Fruit fly (Drosophila melanogaster) ovary, adult (tissue): Measurements from ENCODE around the gene CG15408.

Source experiments
- CG17801 ChIP-seq: fragments of 200-800 bp; optimal IDR thresholded peaks from 2 replicates; lab custom pipeline; 2019; ENCODE audit warnings: missing biosample characterization, mild to moderate bottlenecking, missing genetic modification characterization, moderate library complexity; ENCODE audit not compliant: partially characterized antibody

CG15408 gene

DNA sequence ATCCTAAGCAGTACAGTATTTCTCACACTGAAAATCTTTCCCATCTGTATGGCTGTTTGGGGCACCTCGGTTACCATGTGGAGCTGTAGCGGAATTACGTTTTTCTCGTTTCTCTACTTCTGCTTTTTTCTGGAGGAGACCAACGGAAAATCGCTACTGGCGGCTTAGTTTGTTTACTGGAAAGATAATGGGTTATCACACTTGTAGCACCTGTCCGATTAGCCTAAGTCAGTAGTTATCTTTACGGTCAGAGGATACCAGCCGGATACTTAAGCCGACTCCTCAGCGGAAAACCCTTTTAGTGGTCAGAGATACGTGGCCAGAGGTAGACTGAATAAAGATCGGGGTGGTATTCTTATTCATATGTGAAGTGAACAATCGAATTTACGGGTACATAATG lies at the start of gene CG15408:
Gene CG15408 (plus strand): TSS at position 301 of the 400 bp plus-strand sequence.
- no peak for TF ChIP-seq CG17801 (GFP tag; lab: Kevin White, UChicago)

DNA sequence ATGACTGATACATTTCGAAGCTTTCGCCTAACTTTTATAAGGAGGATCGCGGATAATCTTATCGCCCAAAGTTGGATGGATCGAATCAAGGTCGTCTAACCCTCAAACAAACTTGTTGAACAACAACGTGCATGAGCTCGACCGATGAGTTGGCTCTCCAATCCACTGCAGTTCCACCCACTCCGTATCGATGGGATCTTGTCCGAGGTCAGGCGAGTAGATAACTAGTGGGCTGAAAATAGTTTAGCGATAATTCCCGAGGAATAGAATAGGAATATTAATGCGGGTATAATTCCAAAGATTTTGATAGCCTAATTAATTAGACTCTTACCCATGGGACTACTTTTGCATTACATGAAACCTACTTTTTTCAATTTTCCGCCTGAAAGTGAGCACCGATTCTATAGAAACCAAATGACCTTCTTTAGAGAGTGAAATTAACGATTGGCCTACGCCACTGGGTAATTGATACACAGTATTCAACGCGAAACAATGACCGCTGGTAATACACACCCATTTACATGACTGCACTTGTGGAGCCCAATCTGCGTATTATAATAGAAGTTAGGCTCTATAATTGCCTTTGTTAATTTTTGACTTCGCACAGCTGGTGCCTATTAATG lies 38.8 kb upstream of the CG15408 start:
- TF ChIP-seq CG17801 (GFP tag; lab: Kevin White, UChicago) = no peak

DNA sequence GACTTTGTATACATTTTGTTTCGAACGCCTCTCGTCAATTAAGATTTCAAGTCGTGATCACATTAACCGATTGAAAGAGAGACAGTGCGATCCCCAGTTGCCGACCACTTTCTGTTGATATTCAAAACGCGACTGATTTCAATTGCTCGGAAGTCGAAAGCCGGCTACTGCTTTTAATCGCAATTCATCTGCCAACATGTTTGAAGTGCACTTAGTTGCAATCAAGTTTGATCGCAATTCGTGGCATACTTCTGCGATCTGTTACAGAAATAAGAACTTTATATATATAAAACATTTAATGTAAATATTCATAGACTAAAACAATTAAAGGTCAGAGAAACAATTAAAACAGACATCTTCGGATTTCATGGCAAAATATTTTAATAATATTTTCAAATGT lies 38.0 kb upstream of the CG15408 start, which contains the start of gene CG9664:
Gene CG9664 (minus strand): TSS at position 135 of the 400 bp plus-strand sequence.
- TF ChIP-seq CG17801 (GFP tag; lab: Kevin White, UChicago) = no peak

DNA sequence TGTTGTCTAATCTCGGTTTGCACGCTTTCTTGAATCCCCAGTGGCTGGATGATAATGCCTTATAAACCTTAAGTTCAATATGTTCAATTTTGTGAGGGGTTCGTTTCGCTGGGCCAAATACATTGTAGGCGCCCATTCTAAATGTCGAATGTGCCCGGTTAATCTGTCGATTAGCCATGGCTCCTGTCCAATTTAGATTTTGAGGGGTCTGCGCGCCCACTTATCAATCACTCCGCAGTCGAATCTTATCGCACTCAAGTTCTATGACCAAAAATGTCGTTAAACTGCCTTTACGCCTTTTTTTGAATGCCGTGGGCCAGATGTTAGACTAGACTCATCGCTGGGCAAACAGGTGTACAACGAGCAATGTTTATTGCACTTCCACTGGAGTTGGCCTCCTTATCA lies 34.5 kb upstream of the CG15408 start:
- no peak for TF ChIP-seq CG17801 (GFP tag; lab: Kevin White, UChicago)

DNA sequence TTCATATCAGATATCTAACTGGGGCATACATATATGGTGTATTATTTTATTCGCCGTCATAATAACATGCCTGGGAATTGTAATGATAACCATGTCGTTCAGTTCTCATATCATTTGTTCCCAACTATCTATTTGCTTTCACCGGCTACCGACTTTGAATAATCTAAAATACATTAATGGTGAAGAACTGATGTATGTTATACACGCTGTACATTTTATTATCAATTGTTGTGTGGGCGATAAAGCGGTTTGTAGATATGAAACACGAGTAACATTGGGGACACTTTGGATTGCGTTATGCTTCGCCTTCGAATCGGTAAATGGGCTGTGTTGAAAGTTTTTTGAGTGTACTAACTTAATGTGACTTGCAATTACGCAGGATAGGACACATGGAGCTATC lies 33.5 kb upstream of the CG15408 start:
- TF ChIP-seq CG17801 (GFP tag; lab: Kevin White, UChicago) = no peak

DNA sequence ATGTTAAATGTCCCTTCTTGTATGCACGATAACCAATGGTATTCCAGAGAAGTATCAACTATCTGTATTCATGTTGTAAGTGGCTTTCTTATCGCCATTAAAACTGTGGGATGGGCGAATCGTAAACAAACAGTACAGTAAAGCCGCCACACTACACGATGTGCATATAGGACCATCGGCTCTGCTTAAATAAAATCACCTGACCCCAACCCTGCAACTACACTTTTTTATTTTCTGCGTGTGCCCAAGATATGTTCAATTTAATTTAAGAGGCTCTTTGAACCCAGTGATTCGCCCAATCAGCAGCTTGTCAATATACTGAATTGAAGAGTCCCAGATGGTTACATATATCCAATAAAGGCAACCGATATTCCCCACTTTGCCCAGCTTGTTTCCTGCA lies 32.8 kb upstream of the CG15408 start:
- TF ChIP-seq CG17801 (GFP tag; lab: Kevin White, UChicago) = no peak

DNA sequence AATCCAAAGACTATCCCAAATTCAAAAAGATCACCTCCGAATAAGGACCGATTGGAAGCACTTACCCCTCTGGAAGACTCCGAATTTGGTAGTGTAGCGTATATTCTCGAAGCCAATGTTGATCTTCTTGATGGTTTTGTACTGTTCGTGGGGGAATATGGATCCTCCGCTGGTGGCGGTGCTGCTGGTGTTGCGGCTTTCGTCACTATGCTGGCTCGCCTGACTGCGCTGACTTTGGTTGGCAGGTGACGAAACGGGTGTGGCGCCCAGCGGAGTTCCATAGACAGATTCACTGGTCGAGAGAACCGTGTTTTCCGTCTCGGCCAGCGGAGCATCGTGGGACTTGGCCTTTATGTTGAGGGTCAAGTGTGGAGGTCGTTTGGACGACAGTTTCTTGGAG lies 31.6 kb upstream of the CG15408 start:
- no peak for TF ChIP-seq CG17801 (GFP tag; lab: Kevin White, UChicago)

DNA sequence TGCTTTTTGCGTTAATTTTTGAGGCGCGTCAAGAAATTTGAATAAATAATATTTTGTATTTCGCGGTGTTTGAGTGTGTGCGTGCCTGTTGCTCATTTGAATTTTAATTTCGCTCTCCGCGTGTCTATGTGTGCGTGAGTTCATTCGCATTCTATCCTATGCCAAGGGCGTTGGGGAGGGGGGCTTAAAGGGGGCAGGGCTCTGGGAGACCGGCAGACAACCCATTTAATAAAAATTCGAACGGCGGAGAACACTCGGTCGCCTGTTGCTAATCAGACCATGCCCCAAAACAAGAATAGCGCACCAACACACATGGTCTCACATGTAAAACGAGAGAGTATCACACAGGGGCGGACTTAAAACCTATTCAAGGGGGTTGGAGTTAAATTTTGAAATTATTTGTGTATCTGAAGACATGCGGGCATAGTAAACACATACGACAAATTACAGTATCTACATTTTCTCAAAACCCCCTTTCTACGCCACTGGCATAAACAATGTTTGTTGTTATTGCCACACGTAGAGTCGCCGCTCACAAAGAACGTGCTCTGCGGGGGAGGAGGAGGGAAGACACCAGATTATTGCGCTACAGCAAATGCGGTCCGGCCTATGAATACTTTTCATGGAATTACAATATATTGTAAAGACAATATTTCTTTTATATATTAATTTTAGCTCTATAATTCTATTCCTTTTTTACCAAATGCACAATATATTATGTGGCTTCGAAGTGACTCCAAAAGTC lies 30.7 kb upstream of the CG15408 start:
- TF ChIP-seq CG17801 (GFP tag; lab: Kevin White, UChicago) = peak; percentile 99

DNA sequence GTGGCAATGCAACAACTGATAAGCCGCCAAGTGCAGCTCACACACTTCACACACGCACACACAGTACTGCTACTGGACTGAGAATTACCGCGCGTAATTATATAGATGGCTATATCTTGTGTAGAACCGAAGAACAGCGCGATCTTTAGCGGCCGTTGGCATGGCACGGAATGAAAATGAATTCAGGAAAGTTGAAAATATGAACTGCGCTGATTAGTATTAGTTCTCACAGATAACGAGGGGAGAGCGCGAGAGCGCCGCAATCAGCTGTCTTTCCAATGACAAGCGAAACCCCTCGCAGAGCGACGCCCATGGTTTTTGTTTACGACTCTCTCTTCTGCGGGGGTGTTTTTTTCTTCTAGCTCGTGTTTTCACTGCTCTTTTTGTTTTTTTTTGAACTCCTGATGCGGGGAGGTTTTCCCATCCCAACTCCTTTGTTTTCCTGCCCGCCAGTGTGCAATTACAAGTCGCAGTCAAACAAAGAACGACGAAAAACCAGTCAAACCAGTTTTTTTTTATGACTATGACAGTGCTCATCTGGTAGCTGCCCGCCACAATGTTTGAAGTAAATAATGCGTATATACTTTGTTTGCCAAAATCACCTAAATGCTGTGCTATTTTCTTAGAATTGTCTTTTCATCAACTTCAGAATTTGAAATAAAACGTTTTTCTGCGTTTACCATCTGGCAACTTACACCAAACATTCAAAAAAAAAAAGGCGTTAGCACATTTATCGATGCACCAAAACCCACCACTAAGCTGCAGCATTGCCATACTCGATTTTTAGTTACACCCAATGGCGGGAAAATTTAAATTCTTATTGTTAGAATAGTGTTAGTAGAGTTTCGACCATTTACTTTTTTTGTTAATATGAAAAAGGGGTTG lies 29.4 kb upstream of the CG15408 start, which contains the start of gene CG9663:
Gene CG9663 (minus strand): TSS at position 173 of the 885 bp plus-strand sequence.
- peak; percentile 24 for TF ChIP-seq CG17801 (GFP tag; lab: Kevin White, UChicago)

DNA sequence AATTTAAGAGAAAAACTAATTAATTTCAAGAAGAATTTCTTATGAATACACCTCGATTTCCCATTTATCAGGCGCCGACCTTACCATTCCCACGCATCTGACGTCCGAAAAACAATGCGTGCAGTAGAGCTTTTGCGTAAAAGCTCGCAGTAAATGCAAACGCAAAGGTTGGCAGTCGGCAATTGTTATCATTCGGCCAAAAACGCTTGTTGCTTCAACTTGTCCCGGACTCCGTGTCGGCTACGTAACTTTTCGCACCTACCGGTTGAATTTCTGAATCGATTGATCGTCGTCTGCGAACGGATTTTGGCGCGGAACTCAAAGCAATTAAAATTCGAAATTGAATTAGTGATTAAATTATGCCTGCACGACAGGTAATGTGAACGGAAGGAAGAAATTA lies 28.7 kb upstream of the CG15408 start, which contains the start of gene CG3277:
Gene CG3277 (plus strand): TSS at position 208 of the 400 bp plus-strand sequence.
- no peak for TF ChIP-seq CG17801 (GFP tag; lab: Kevin White, UChicago)

DNA sequence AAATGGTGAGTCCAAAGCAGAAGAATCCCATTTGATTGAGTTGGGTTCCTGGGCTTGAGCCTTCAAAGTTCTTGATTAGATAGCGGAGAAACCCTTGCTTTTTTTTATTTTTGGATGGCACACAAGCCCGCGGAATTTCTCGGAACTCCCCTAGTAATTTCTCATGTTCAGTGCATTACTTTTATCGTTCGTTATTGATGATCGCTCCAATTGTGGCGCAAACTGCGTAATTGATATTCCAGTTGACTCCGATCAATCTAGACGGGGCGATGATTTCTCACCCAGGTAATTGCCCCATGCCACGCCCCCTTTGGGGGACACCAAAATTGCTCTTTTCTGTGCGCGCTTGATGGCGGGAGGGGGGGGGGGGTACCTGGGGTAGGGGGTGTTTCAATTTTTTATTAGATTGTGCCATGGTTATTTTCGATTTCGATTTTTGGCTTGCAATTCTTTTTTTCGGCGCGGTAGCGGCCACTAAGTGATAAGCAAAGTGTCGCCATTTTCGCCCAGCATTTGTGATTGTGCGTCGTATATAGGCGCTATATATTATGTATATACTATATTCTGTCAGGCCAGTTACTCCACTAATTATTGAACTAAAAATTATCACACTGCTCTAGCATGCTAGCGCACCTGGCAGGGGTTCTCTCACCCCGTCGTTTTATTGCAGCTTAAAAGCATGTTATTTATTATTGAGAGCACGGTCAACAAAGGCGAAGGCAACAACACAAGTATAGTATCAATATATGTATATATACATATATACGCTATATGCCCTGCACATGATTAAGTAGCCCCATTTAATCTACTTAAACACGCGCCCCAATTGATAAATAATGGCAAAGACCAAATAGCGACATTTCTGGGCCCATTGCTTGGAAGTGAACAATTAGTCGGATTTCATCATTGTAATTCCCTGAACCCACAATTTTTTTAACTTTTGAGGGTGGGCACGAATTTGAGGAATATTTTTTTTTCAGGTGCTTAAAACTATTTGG lies 27.5 kb upstream of the CG15408 start:
- no peak for TF ChIP-seq CG17801 (GFP tag; lab: Kevin White, UChicago)

DNA sequence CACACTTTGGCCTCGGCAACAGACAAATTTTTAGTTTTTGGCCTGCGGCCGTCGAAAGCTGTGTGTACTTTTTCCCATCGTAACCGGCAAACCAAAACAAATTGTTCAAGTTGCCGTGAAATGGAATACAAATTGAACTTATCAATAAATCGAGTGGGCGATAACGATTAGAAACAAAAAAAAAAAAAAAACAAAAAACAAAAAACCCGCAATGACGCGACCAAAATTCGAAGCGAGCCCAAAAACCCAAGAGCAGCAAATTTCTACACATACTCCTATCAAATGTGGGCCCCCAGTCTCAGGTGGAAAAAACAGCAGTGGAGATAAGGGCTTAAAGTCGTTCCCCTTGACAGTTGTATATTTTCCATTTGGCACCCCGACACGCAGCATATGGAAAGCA lies 25.4 kb upstream of the CG15408 start:
- no peak for TF ChIP-seq CG17801 (GFP tag; lab: Kevin White, UChicago)

DNA sequence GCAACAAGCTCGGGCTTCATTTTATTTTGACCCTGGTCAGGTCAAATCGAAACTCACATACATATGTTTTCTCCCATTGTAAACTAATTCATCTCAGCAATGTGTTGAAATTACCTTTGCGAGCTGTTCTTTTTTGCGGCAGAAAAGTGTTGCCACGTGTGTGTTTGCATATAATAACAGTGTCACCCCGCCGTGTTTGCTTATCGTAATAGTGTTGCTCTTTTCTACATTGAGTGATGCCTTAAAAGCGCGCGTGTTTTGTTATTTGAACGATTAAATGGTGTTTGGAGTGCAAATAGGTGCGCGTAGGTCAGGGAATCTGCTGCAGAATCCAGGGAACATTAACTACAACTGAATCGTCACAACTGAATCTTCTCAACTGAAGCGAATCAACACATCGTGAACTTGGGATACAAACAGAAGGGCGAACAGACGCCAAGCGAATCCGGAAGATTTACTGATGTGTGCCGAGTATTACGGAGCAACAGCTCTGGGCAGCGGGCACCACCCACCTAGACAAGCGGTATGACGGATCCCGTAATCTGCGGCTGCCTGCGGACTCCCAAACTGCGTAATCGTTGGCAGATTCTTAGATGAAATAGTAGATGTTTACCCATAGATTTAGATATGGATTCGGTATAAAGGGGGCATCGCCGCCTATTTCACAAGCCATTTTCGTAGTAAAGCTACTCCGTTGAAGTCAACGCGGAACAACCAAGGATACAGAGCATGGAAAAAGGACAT lies 23.9 kb upstream of the CG15408 start, which contains the start of gene CG15406:
Gene CG15406 (plus strand): TSS at position 694 of the 744 bp plus-strand sequence.
- no peak for TF ChIP-seq CG17801 (GFP tag; lab: Kevin White, UChicago)
